Fruit fly (Drosophila melanogaster) whole organism: ENCODE results near the gene CG7497.

Experiments
- CG8478 ChIP-seq: fragments of >200 bp; optimal IDR thresholded peaks from 2 replicates; lab custom pipeline; 2018; ENCODE audit warnings: inconsistent platforms
- Dll ChIP-seq: fragments of >200 bp; optimal IDR thresholded peaks from 2 replicates; lab custom pipeline; 2017
- EcR ChIP-seq, 2 experiments: fragments of >200 bp; optimal IDR thresholded peaks; 2 replicates each; lab custom pipeline; 2017; ENCODE audit warnings: missing biosample characterization in 2 of 2, missing genetic modification characterization in 2 of 2, missing genetic modification reagents in 2 of 2
- pan ChIP-seq: fragments of >200 bp; optimal IDR thresholded peaks from 2 replicates; lab custom pipeline; 2017
- psq ChIP-seq: fragments of >200 bp; optimal IDR thresholded peaks from 2 replicates; lab custom pipeline; 2017
- usp ChIP-seq: fragments of >200 bp; optimal IDR thresholded peaks from 2 replicates; lab custom pipeline; 2017; ENCODE audit warnings: missing biosample characterization, missing genetic modification characterization, mixed read lengths

Gene CG7497

DNA sequence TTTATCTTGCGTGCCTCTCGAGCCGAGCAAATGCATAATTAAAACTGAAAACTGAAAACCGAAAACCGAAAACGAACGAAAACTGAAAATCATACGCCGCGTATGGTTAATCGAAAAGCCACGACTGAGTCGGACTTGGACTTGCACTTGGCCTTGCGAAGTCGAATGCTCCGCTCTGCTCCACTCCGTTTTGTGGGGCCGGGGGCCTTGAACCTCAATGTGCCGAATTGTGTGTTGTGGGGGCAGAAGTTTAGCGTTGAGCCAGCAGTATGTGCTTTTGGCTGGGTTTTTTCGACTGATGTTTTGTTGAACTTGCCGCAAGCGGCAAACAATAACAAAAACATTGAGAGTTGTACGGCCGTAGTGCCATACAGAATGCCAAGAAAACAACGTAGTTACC lies 18.0 kb upstream of the CG7497 start:
- TF ChIP-seq EcR (GFP tag; optimal IDR thresholded peaks at IDR 0.05; lab: Kevin White, UChicago) (no peak), Dll (lab: Kevin White, UChicago) (no peak), pan (lab: Kevin White, UChicago) (no peak), usp (GFP tag; lab: Kevin White, UChicago) (no peak), psq (no peak), CG8478 (no peak)

dm6 chr3L:17615838-17616237 lies 17.4 kb upstream of the CG7497 start:
- TF ChIP-seq usp (GFP tag; lab: Kevin White, UChicago) (no peak), pan (lab: Kevin White, UChicago) (no peak), CG8478 (no peak), psq (no peak), EcR (GFP tag; optimal IDR thresholded peaks at IDR 0.05; lab: Kevin White, UChicago) (no peak), Dll (lab: Kevin White, UChicago) (no peak)

DNA sequence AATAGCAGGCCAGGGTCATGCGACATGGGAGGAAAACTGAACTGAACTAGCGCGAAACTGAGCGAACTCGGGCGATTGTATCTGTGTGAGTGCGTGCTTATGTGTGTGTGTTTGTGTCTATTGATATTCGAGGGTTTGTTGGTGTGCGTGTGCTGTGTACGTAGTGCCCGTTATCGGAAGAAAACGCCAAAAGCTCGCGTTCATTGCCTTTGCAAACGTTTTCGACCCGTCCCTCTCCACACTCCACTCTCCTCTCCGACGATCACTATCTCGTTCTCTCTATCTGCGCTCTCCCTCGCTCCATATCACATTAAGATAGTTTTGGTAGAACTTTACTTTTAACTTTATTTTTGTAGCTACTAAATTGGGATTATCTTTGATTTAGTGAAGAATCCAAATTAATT lies 16.4 kb upstream of the CG7497 start:
- no peak for TF ChIP-seq usp (GFP tag; lab: Kevin White, UChicago)
- TF ChIP-seq EcR (GFP tag; optimal IDR thresholded peaks at IDR 0.05; lab: Kevin White, UChicago) = no peak
- no peak for TF ChIP-seq Dll (lab: Kevin White, UChicago)
- TF ChIP-seq psq = no peak
- TF ChIP-seq pan (lab: Kevin White, UChicago) = no peak

DNA sequence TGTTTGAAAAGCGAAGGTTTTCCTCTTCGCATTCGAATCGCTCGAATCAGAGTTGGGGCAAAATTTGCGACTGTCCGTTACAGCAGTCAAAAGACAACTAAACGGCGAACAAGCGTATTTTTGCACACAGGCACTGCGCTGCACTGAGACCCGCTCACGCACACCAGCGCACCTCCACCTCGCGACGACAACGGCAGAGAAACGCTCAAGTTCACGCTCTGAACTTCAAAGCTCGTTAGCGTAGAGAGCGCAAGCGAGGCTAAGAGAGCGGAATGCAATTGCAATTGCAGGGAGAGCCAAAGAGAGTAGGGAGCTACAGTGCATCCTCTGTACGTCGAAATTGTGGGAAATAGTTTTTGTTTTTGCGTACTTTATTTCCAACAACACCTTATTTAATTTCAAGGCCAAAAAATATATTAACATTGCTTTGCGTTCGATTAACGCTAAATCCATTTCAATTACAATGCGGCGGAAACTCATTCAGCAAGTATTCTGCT lies 14.0 kb upstream of the CG7497 start, which contains the start of gene Eip74EF:
TSS of gene Eip74EF (minus strand) at position 117 of the 497 bp plus-strand sequence.
- no peak for TF ChIP-seq usp (GFP tag; lab: Kevin White, UChicago)
- TF ChIP-seq CG8478 = no peak
- TF ChIP-seq psq = no peak
- TF ChIP-seq EcR (GFP tag; optimal IDR thresholded peaks at IDR 0.05; lab: Kevin White, UChicago) = no peak
- TF ChIP-seq Dll (lab: Kevin White, UChicago) = no peak
- no peak for TF ChIP-seq pan (lab: Kevin White, UChicago)

DNA sequence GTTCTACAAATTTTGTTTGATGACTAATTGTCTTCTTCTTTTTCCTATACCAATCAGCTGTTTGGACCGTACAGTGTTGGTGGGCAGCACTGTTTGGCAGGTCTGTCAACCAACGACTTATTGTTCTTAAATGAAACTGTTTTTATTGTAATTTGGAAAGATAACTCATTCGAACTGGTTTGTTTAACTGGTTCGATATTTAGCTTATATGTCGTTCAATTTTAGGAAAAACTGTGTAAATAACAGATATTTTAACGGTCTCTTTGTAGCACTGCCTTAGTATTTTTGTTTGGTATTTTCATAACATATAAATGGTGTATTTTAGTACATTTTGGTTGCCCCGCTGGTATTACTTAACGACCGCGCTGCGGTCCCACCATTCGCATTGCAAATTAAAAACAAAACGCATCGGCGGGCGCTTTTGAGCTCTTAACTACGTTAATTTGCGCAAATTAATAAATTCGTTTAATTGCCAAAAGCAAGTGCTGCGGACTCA lies 11.8 kb upstream of the CG7497 start, which contains the start of the genes Vps60 and anchor:
TSS of gene Vps60 (minus strand) at position 175 of the 496 bp plus-strand sequence.
TSS of gene anchor (plus strand) at position 374 of the 496 bp plus-strand sequence.
- TF ChIP-seq CG8478 (no peak), pan (lab: Kevin White, UChicago) (no peak), usp (GFP tag; lab: Kevin White, UChicago) (no peak), psq (no peak), Dll (lab: Kevin White, UChicago) (no peak), EcR (GFP tag; optimal IDR thresholded peaks at IDR 0.05; lab: Kevin White, UChicago) (no peak)

DNA sequence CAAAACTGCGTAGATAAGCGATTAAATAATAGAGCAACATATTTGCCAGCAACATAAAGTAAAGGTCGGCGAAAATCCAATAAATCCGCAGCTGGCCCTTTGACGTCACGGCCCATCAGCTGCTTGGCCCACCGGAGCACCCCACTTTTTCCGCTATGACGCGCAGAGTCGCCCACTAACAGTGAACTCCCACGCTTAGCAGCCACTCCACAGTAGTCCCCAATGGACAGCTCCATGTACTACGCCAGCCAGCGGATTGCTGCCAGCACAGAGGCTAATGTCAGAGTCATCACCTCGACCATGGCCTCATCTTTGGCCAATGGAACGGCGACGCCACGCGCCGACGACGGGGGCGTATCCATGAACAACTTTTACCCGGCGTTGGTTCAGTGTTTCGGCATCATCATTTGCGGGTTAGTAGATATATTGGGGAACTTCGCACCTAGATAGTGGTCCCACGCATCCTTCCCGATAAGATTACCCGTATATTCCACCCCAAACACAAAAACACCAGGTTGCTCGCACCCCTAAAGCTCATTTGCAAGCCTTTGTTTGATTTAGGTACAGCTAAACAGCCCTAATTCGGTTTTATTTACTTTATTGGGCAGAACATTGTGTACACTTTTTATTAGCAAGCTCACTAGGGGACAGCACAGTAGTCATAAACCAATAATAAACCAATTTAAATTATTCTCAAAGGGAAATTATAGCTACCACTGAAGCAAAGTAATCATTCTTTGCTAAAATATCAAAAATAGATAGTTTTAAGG lies 11.0 kb upstream of the CG7497 start:
- no peak for TF ChIP-seq pan (lab: Kevin White, UChicago)
- no peak for TF ChIP-seq EcR (GFP tag; optimal IDR thresholded peaks at IDR 0.05; lab: Kevin White, UChicago)
- TF ChIP-seq Dll (lab: Kevin White, UChicago) = no peak
- TF ChIP-seq psq = no peak
- TF ChIP-seq CG8478 = no peak
- TF ChIP-seq usp (GFP tag; lab: Kevin White, UChicago) = no peak

- TF ChIP-seq CG8478 (no peak), pan (lab: Kevin White, UChicago) (no peak), usp (GFP tag; lab: Kevin White, UChicago) (no peak), EcR (GFP tag; optimal IDR thresholded peaks at IDR 0.05; lab: Kevin White, UChicago) (no peak), Dll (lab: Kevin White, UChicago) (no peak), psq (no peak)
These were observed 10.3 kb upstream of the CG7497 start for dm6 chr3L:17622935-17623334.

- TF ChIP-seq usp (GFP tag; lab: Kevin White, UChicago) (no peak), pan (lab: Kevin White, UChicago) (no peak), psq (no peak), EcR (GFP tag; optimal IDR thresholded peaks at IDR 0.05; lab: Kevin White, UChicago) (no peak), CG8478 (no peak), Dll (lab: Kevin White, UChicago) (no peak)
These were observed 8.9 kb upstream of the CG7497 start for dm6 chr3L:17624208-17624826.

- no peak for TF ChIP-seq Dll (lab: Kevin White, UChicago)
- TF ChIP-seq pan (lab: Kevin White, UChicago) = no peak
- no peak for TF ChIP-seq CG8478
- TF ChIP-seq usp (GFP tag; lab: Kevin White, UChicago) = no peak
- no peak for TF ChIP-seq psq
- no peak for TF ChIP-seq EcR (GFP tag; optimal IDR thresholded peaks at IDR 0.05; lab: Kevin White, UChicago)
These were observed 8.2 kb upstream of the CG7497 start for dm6 chr3L:17625014-17625413.

dm6 chr3L:17625574-17626128 lies 7.6 kb upstream of the CG7497 start:
- TF ChIP-seq CG8478 = no peak
- TF ChIP-seq psq = no peak
- no peak for TF ChIP-seq Dll (lab: Kevin White, UChicago)
- TF ChIP-seq pan (lab: Kevin White, UChicago) = no peak
- no peak for TF ChIP-seq usp (GFP tag; lab: Kevin White, UChicago)
- no peak for TF ChIP-seq EcR (GFP tag; optimal IDR thresholded peaks at IDR 0.05; lab: Kevin White, UChicago)

dm6 chr3L:17631247-17631646 lies 2.0 kb upstream of the CG7497 start:
- TF ChIP-seq EcR (GFP tag; optimal IDR thresholded peaks at IDR 0.05; lab: Kevin White, UChicago) = no peak
- no peak for TF ChIP-seq Dll (lab: Kevin White, UChicago)
- no peak for TF ChIP-seq psq
- TF ChIP-seq usp (GFP tag; lab: Kevin White, UChicago) = no peak
- no peak for TF ChIP-seq pan (lab: Kevin White, UChicago)
- TF ChIP-seq CG8478 = no peak
